Fruit fly (Drosophila melanogaster) whole organism, wandering third instar larva: ENCODE measurements around the gene Ada3.

ENCODE experiments used
- GATAd ChIP-seq: sonication (Bioruptor generic); optimal IDR thresholded peaks from 2 replicates; lab custom pipeline; 2016; ENCODE audit warnings: missing biosample characterization, missing genetic modification characterization
- HLH106 ChIP-seq: fragments of 200-800 bp; optimal IDR thresholded peaks from 3 replicates; lab custom pipeline; 2019; ENCODE audit warnings: missing biosample characterization, mild to moderate bottlenecking, missing genetic modification characterization, moderate library complexity
- dl ChIP-seq, 2 experiments: fragments of 175-275, 200-275 bp in 1 of 2; fragments of 200-275 bp in 1 of 2; sonication (Bioruptor generic); optimal IDR thresholded peaks; lab custom pipeline; 2018; ENCODE audit warnings: mild to moderate bottlenecking in 2 of 2, missing biosample characterization in 2 of 2, missing genetic modification characterization in 2 of 2, moderate library complexity in 2 of 2; ENCODE audit not compliant: partially characterized antibody in 2 of 2, insufficient read depth in 1 of 2
- lola ChIP-seq: fragments of >200 bp; optimal IDR thresholded peaks from 2 replicates; lab custom pipeline; 2017; ENCODE audit warnings: missing biosample characterization, missing genetic modification characterization
- pan ChIP-seq: fragments of >200 bp; optimal IDR thresholded peaks from 2 replicates; lab custom pipeline; 2017
- psq ChIP-seq: fragments of 200-800 bp; sonication (Bioruptor generic); optimal IDR thresholded peaks from 3 replicates; lab custom pipeline; 2017; ENCODE audit warnings: missing biosample characterization, mild to moderate bottlenecking, missing genetic modification characterization, moderate library complexity

dm6 chrX:18092126-18092525, 6.6 kb downstream of the Ada3 start:
- TF ChIP-seq psq (GFP tag; lab: Kevin White, UChicago) = no peak
- TF ChIP-seq GATAd (GFP tag; lab: Kevin White, UChicago) = no peak
- TF ChIP-seq pan = no peak
- no peak for TF ChIP-seq lola
- TF ChIP-seq dl (GFP tag; optimal IDR thresholded peaks at IDR 0.05; lab: Kevin White, UChicago; ENCODE audit: insufficient read depth in 1 of 2, partially characterized antibody in 2 of 2) = no peak
- TF ChIP-seq HLH106 (tag; lab: Kevin White, UChicago) = no peak
